Fruit fly (Drosophila melanogaster) whole organism, embryonic: ENCODE results near the gene SMC6.
A peak's percentile ranks its signal among the peaks of the same experiment; 100 is the strongest.

ENCODE experiments used
- Aef1 ChIP-seq: fragments of 200-800 bp; sonication (Bioruptor generic); IDR thresholded peaks from 3 replicates; pipeline ENCODE4 v1.3.6; 2022; ENCODE audit warnings: missing biosample characterization, missing genetic modification characterization
- Atf-2 ChIP-seq: fragments of 200-800 bp; sonication (Bioruptor generic); optimal IDR thresholded peaks from 2 replicates; lab custom pipeline; 2016; ENCODE audit warnings: missing biosample characterization, missing genetic modification characterization
- B-H2 ChIP-seq: fragments of 200-800 bp; sonication (Bioruptor generic); optimal IDR thresholded peaks from 2 replicates; lab custom pipeline; 2018; ENCODE audit warnings: missing biosample characterization, mild to moderate bottlenecking, missing genetic modification characterization
- CG10274 ChIP-seq: fragments of 200-800 bp; sonication (Bioruptor generic); optimal IDR thresholded peaks from 3 replicates; lab custom pipeline; 2017; ENCODE audit warnings: missing biosample characterization, mild to moderate bottlenecking, missing genetic modification characterization
- CG13296 ChIP-seq: fragments of 200-800 bp; sonication (Bioruptor generic); optimal IDR thresholded peaks from 3 replicates; lab custom pipeline; 2018; ENCODE audit warnings: missing biosample characterization, mild to moderate bottlenecking, missing genetic modification characterization
- CG15601 ChIP-seq: fragments of 200-800 bp; sonication (Bioruptor generic); optimal IDR thresholded peaks from 3 replicates; lab custom pipeline; 2019; ENCODE audit warnings: missing biosample characterization, mild to moderate bottlenecking, missing genetic modification characterization, moderate library complexity
- CG17328 ChIP-seq: fragments of 200-800 bp; sonication (Bioruptor generic); IDR thresholded peaks from 2 replicates; pipeline ENCODE4 v1.3.6; 2022; ENCODE audit warnings: missing biosample characterization, missing genetic modification characterization
- CG1792 ChIP-seq: fragments of 200-800 bp; sonication (Bioruptor generic); optimal IDR thresholded peaks from 2 replicates; lab custom pipeline; 2016; ENCODE audit warnings: missing biosample characterization, missing genetic modification characterization
- CG2678 ChIP-seq: fragments of 200-800 bp; sonication (Bioruptor generic); optimal IDR thresholded peaks from 3 replicates; lab custom pipeline; 2019; ENCODE audit warnings: missing biosample characterization, mild to moderate bottlenecking, missing genetic modification characterization, moderate library complexity
- CG3407 ChIP-seq: fragments of 200-800 bp; sonication (Bioruptor generic); optimal IDR thresholded peaks from 2 replicates; lab custom pipeline; 2018; ENCODE audit warnings: missing biosample characterization, mild to moderate bottlenecking, missing genetic modification characterization
- CG6254 ChIP-seq: fragments of 200-800 bp; sonication (Bioruptor generic); optimal IDR thresholded peaks from 3 replicates; lab custom pipeline; 2017; ENCODE audit warnings: mild to moderate bottlenecking, missing biosample characterization, missing genetic modification reagents, missing genetic modification characterization
- CG6683 ChIP-seq: fragments of 200-800 bp; sonication (Bioruptor generic); optimal IDR thresholded peaks from 2 replicates; lab custom pipeline; 2017; ENCODE audit warnings: missing biosample characterization, mild to moderate bottlenecking, missing genetic modification characterization, missing genetic modification reagents
- CG9817 ChIP-seq: fragments of 200-800 bp; sonication (Bioruptor generic); optimal IDR thresholded peaks from 2 replicates; lab custom pipeline; 2018; ENCODE audit warnings: missing biosample characterization, mild to moderate bottlenecking, missing genetic modification characterization, moderate library complexity
- Camta ChIP-seq: fragments of 200-800 bp; sonication (Bioruptor generic); optimal IDR thresholded peaks from 2 replicates; lab custom pipeline; 2016; ENCODE audit warnings: missing biosample characterization, missing genetic modification characterization
- D ChIP-seq, 2 experiments: fragments of 200-800 bp in 1 of 2; fragments of >200 bp in 1 of 2; sonication (Bioruptor generic) in 1 of 2; optimal IDR thresholded peaks; 2 replicates in 1 of 2; 3 replicates in 1 of 2; lab custom pipeline; 2017; ENCODE audit warnings: mild to moderate bottlenecking in 1 of 2, missing biosample characterization in 1 of 2, missing genetic modification characterization in 1 of 2, missing genetic modification reagents in 1 of 2
- D19A ChIP-seq: fragments of 200-800 bp; optimal IDR thresholded peaks from 3 replicates; lab custom pipeline; 2019; ENCODE audit warnings: missing biosample characterization, mild to moderate bottlenecking, missing genetic modification characterization, moderate library complexity
- Doc2 ChIP-seq: fragments of 200-800 bp; sonication (Bioruptor generic); IDR thresholded peaks from 2 replicates; pipeline ENCODE4 v1.3.6; 2022; ENCODE audit warnings: missing biosample characterization, missing genetic modification characterization
- Elba2 ChIP-seq: fragments of 200-800 bp; sonication (Bioruptor generic); optimal IDR thresholded peaks from 3 replicates; lab custom pipeline; 2016; ENCODE audit warnings: missing biosample characterization, missing genetic modification characterization
- H15 ChIP-seq: fragments of 200-800 bp; sonication (Bioruptor generic); IDR thresholded peaks from 3 replicates; pipeline ENCODE4 v1.3.6; 2022; ENCODE audit warnings: missing biosample characterization, missing genetic modification characterization
- MBD-R2 ChIP-seq: fragments of 200-800 bp; sonication (Bioruptor generic); IDR thresholded peaks from 2 replicates; pipeline ENCODE4 v1.3.6; 2022; ENCODE audit warnings: missing biosample characterization, missing genetic modification characterization
- MESR4 ChIP-seq: fragments of 200-800 bp; sonication (Bioruptor generic); optimal IDR thresholded peaks from 2 replicates; lab custom pipeline; 2018; ENCODE audit warnings: missing biosample characterization, mild to moderate bottlenecking, missing genetic modification characterization, moderate library complexity
- NC2α ChIP-seq: fragments of 200-800 bp; sonication (Bioruptor generic); optimal IDR thresholded peaks from 2 replicates; lab custom pipeline; 2016; ENCODE audit warnings: missing biosample characterization, missing genetic modification characterization
- Neu2 ChIP-seq: fragments of 200-800 bp; sonication (Bioruptor generic); optimal IDR thresholded peaks from 3 replicates; lab custom pipeline; 2016; ENCODE audit warnings: missing biosample characterization, missing genetic modification characterization, borderline replicate concordance
- Nf-YB ChIP-seq: fragments of 200-800 bp; sonication (Bioruptor generic); optimal IDR thresholded peaks from 3 replicates; lab custom pipeline; 2019; ENCODE audit warnings: missing biosample characterization, mild to moderate bottlenecking, missing genetic modification characterization, moderate library complexity
- Scr ChIP-seq: fragments of 200-800 bp; sonication (Bioruptor generic); IDR thresholded peaks from 2 replicates; pipeline ENCODE4 v1.3.6; 2022; ENCODE audit warnings: missing biosample characterization, missing genetic modification characterization; ENCODE audit not compliant: partially characterized antibody
- Ssrp ChIP-seq: fragments of 200-800 bp; sonication (Bioruptor generic); optimal IDR thresholded peaks from 2 replicates; lab custom pipeline; 2018; ENCODE audit warnings: missing biosample characterization, mild to moderate bottlenecking, missing genetic modification characterization, moderate library complexity
- Stat92E ChIP-seq, 3 experiments: fragments of >200 bp in 2 of 3; fragments of 200-800 bp in 1 of 3; sonication (Bioruptor generic) in 1 of 3; optimal IDR thresholded peaks; 2 replicates each; lab custom pipeline; 2017 to 2019; ENCODE audit warnings: missing biosample characterization in 3 of 3, missing genetic modification characterization in 3 of 3, mild to moderate bottlenecking in 1 of 3, moderate library complexity in 1 of 3
- Xbp1 ChIP-seq: fragments of 200-800 bp; sonication (Bioruptor generic); optimal IDR thresholded peaks from 3 replicates; lab custom pipeline; 2016; ENCODE audit warnings: missing biosample characterization, mild to moderate bottlenecking, missing genetic modification characterization
- ap ChIP-seq: fragments of 200-800 bp; sonication (Bioruptor generic); IDR thresholded peaks from 2 replicates; pipeline ENCODE4 v1.3.6; 2022; ENCODE audit warnings: missing biosample characterization, missing genetic modification characterization
- bab2 ChIP-seq: fragments of 200-800 bp; sonication (Bioruptor generic); optimal IDR thresholded peaks from 2 replicates; lab custom pipeline; 2016; ENCODE audit warnings: missing biosample characterization, missing genetic modification characterization
- crc ChIP-seq: fragments of 200-800 bp; sonication (Bioruptor generic); optimal IDR thresholded peaks from 2 replicates; lab custom pipeline; 2016; ENCODE audit warnings: missing biosample characterization, missing genetic modification characterization
- da ChIP-seq: fragments of 200-800 bp; sonication (Bioruptor generic); optimal IDR thresholded peaks from 2 replicates; lab custom pipeline; 2016; ENCODE audit warnings: missing biosample characterization, missing genetic modification characterization
- dan ChIP-seq: fragments of 200-800 bp; sonication (Bioruptor generic); IDR thresholded peaks from 2 replicates; pipeline ENCODE4 v1.3.6; 2022; ENCODE audit warnings: missing biosample characterization, missing genetic modification characterization
- dati ChIP-seq: fragments of 200-800 bp; sonication (Bioruptor generic); IDR thresholded peaks from 2 replicates; pipeline ENCODE4 v1.3.6; 2022; ENCODE audit warnings: missing biosample characterization, missing genetic modification characterization
- disco-r ChIP-seq: fragments of 200-800 bp; sonication (Bioruptor generic); optimal IDR thresholded peaks from 2 replicates; lab custom pipeline; 2016; ENCODE audit warnings: missing biosample characterization, missing genetic modification characterization
- emc ChIP-seq: fragments of 200-800 bp; sonication (Bioruptor generic); optimal IDR thresholded peaks from 2 replicates; lab custom pipeline; 2016; ENCODE audit warnings: missing biosample characterization, missing genetic modification characterization
- eyg ChIP-seq: fragments of 200-800 bp; sonication (Bioruptor generic); optimal IDR thresholded peaks from 3 replicates; lab custom pipeline; 2016; ENCODE audit warnings: missing biosample characterization, missing genetic modification characterization
- grau ChIP-seq: fragments of 200-800 bp; optimal IDR thresholded peaks from 3 replicates; lab custom pipeline; 2019; ENCODE audit warnings: missing biosample characterization, mild to moderate bottlenecking, missing genetic modification characterization, moderate library complexity
- knrl ChIP-seq: fragments of 200-800 bp; sonication (Bioruptor generic); IDR thresholded peaks from 3 replicates; pipeline ENCODE4 v1.3.6; 2022; ENCODE audit warnings: missing biosample characterization, missing genetic modification characterization; ENCODE audit not compliant: partially characterized antibody
- lbe ChIP-seq: fragments of 200-800 bp; sonication (Bioruptor generic); optimal IDR thresholded peaks from 2 replicates; lab custom pipeline; 2016; ENCODE audit warnings: missing biosample characterization, mild to moderate bottlenecking, missing genetic modification characterization
- nmo ChIP-seq: fragments of 200-800 bp; sonication (Bioruptor generic); optimal IDR thresholded peaks from 2 replicates; lab custom pipeline; 2018; ENCODE audit warnings: missing biosample characterization, mild to moderate bottlenecking, missing genetic modification characterization, moderate library complexity
- pnt ChIP-seq: fragments of 200-800 bp; sonication (Bioruptor generic); optimal IDR thresholded peaks from 3 replicates; lab custom pipeline; 2016; ENCODE audit warnings: missing biosample characterization, missing genetic modification characterization
- shn ChIP-seq: fragments of 200-800 bp; sonication (Bioruptor generic); optimal IDR thresholded peaks from 3 replicates; lab custom pipeline; 2016; ENCODE audit warnings: missing biosample characterization, missing genetic modification characterization
- sisA ChIP-seq: fragments of 200-800 bp; sonication (Bioruptor generic); IDR thresholded peaks from 2 replicates; pipeline ENCODE4 v1.3.6; 2022; ENCODE audit warnings: missing biosample characterization, missing genetic modification characterization
- sug ChIP-seq: fragments of 200-800 bp; optimal IDR thresholded peaks from 2 replicates; lab custom pipeline; 2019; ENCODE audit warnings: missing biosample characterization, mild to moderate bottlenecking, missing genetic modification characterization, moderate library complexity
- trh ChIP-seq: fragments of 200-800 bp; sonication (Bioruptor generic); optimal IDR thresholded peaks from 2 replicates; lab custom pipeline; 2016; ENCODE audit warnings: missing biosample characterization, missing genetic modification characterization
- usp ChIP-seq: fragments of >200 bp; optimal IDR thresholded peaks from 2 replicates; lab custom pipeline; 2017; ENCODE audit warnings: missing biosample characterization, missing genetic modification characterization
- zen2 ChIP-seq: fragments of 200-800 bp; sonication (Bioruptor generic); IDR thresholded peaks from 3 replicates; pipeline ENCODE4 v1.3.6; 2022; ENCODE audit warnings: missing biosample characterization, missing genetic modification characterization; ENCODE audit not compliant: partially characterized antibody

SMC6 gene

dm6 chr3R:24151924-24152809, 41.1 kb downstream of the SMC6 start, which contains the start of the genes p38a and CG6178 (continued):
- TF ChIP-seq CG17328 (peak; percentile 95), Xbp1 (GFP tag; lab: Kevin White, UChicago) (peak; percentile 96), lbe (GFP tag; lab: Kevin White, UChicago) (peak; percentile 84), trh (GFP tag; lab: Kevin White, UChicago) (peak; percentile 84), CG6254 (peak; percentile 88), Stat92E (GFP tag; optimal IDR thresholded peaks at IDR 0.05; lab: Kevin White, UChicago) (peak in 1 of 3 experiments; percentile 76), Camta (peak; percentile 33), CG3407 (GFP tag; lab: Kevin White, UChicago) (peak; percentile 90), eyg (GFP tag; lab: Kevin White, UChicago) (peak; percentile 21), B-H2 (GFP tag; lab: Kevin White, UChicago) (peak; percentile 96), knrl (no peak), CG2678 (tag; lab: Kevin White, UChicago) (peak; percentile 99), Nf-YB (GFP tag; lab: Kevin White, UChicago) (peak; percentile 89), MESR4 (peak; percentile 5), NC2α (no peak), sug (tag; lab: Kevin White, UChicago) (peak; percentile 95), Ssrp (tag; lab: Kevin White, UChicago) (peak; percentile 99), D19A (tag; lab: Kevin White, UChicago) (peak; percentile 98), pnt (GFP tag; lab: Kevin White, UChicago) (peak; percentile 53), grau (tag; lab: Kevin White, UChicago) (peak; percentile 98), dan (0 out of 2 replicates have a peak, but pooled peaks have one; percentile 29), Scr (GFP tag; lab: Robert Waterston, UW) (0 out of 2 replicates have a peak, but pooled peaks have one; percentile 14), CG1792 (GFP tag; lab: Kevin White, UChicago) (no peak), CG10274 (GFP tag; lab: Kevin White, UChicago) (peak; percentile 99), disco-r (GFP tag; lab: Kevin White, UChicago) (no peak), emc (GFP tag; lab: Kevin White, UChicago) (peak; percentile 49), ap (GFP tag; lab: Robert Waterston, UW) (peak; percentile 95), nmo (GFP tag; lab: Kevin White, UChicago) (peak; percentile 99), H15 (GFP tag; lab: Robert Waterston, UW) (peak; percentile 93), usp (GFP tag; lab: Kevin White, UChicago) (no peak), dati (GFP tag; lab: Robert Waterston, UW) (peak; percentile 84), zen2 (no peak), crc (no peak), D (optimal IDR thresholded peaks at IDR 0.05; lab: Kevin White, UChicago) (no peak), D (GFP tag; optimal IDR thresholded peaks at IDR 0.05; lab: Kevin White, UChicago) (peak; percentile 95), shn (peak; percentile 68), CG15601 (tag; lab: Kevin White, UChicago) (peak; percentile 95), CG6683 (GFP tag; lab: Kevin White, UChicago) (peak; percentile 95), sisA (GFP tag; lab: Robert Waterston, UW) (peak; percentile 97), Neu2 (no peak), Doc2 (GFP tag; lab: Robert Waterston, UW) (peak; percentile 89), MBD-R2 (GFP tag; lab: Robert Waterston, UW) (peak; percentile 81), Aef1 (GFP tag; lab: Robert Waterston, UW) (peak; percentile 97), Atf-2 (GFP tag; lab: Kevin White, UChicago) (peak; percentile 43), CG13296 (GFP tag; lab: Kevin White, UChicago) (peak; percentile 98), Elba2 (GFP tag; lab: Kevin White, UChicago) (peak; percentile 89), CG9817 (tag; lab: Kevin White, UChicago) (peak; percentile 98), bab2 (GFP tag; lab: Kevin White, UChicago) (peak; percentile 69), da (GFP tag; lab: Kevin White, UChicago) (no peak)
